Worm (Caenorhabditis elegans): ENCODE measurements around the gene Y49F6B.13.

- TF ChIP-seq him-1 (tag; optimal IDR thresholded peaks at IDR 0.05) (no peak), dao-5 (tag; optimal IDR thresholded peaks at IDR 0.05) (no peak)
These were observed 5.0 kb upstream of the Y49F6B.13 start for ce11 chrII:3476536-3476935.
